Worm (Caenorhabditis elegans) whole organism, late embryonic: ENCODE results near the gene C55B6.5.

Source experiments
- C38D4.7 ChIP-seq: fragments of 200-800 bp; sonication (Bioruptor generic); optimal IDR thresholded peaks from 2 replicates; lab custom pipeline; 2018; ENCODE audit warnings: mild to moderate bottlenecking, missing genetic modification characterization, moderate library complexity, missing compliant biosample characterization
- F13H6.1 ChIP-seq: sonication (generic microtip); optimal IDR thresholded peaks from 2 replicates; lab custom pipeline; 2016; ENCODE audit warnings: missing genetic modification characterization, missing compliant biosample characterization
- ahr-1 ChIP-seq: sonication (generic microtip); optimal IDR thresholded peaks from 2 replicates; lab custom pipeline; 2016; ENCODE audit warnings: missing genetic modification characterization, missing compliant biosample characterization
- ama-1 ChIP-seq: fragments of 150-350 bp; optimal IDR thresholded peaks from 2 replicates; lab custom pipeline; 2014
- ceh-18 ChIP-seq: sonication (generic microtip); optimal IDR thresholded peaks from 2 replicates; lab custom pipeline; 2016; ENCODE audit warnings: missing genetic modification characterization, missing compliant biosample characterization
- ceh-19 ChIP-seq: fragments of 200-800 bp; sonication (Bioruptor generic); optimal IDR thresholded peaks from 2 replicates; lab custom pipeline; 2018; ENCODE audit warnings: mild to moderate bottlenecking, missing genetic modification characterization, missing compliant biosample characterization
- ceh-22 ChIP-seq: sonication (generic microtip); optimal IDR thresholded peaks from 2 replicates; lab custom pipeline; 2017; ENCODE audit warnings: missing biosample characterization, missing genetic modification characterization
- ceh-30 ChIP-seq: fragments of 150-350 bp; optimal IDR thresholded peaks from 2 replicates; lab custom pipeline; 2014; ENCODE audit warnings: missing biosample characterization, missing genetic modification characterization
- ceh-31 ChIP-seq: sonication (generic microtip); optimal IDR thresholded peaks from 2 replicates; lab custom pipeline; 2016; ENCODE audit warnings: missing genetic modification characterization, missing compliant biosample characterization
- che-1 ChIP-seq: sonication (generic microtip); optimal IDR thresholded peaks from 2 replicates; lab custom pipeline; 2016; ENCODE audit warnings: mild to moderate bottlenecking, missing genetic modification characterization, missing compliant biosample characterization
- dmd-4 ChIP-seq: sonication (generic microtip); optimal IDR thresholded peaks from 2 replicates; lab custom pipeline; 2016; ENCODE audit warnings: borderline replicate concordance, missing genetic modification characterization, missing compliant biosample characterization
- elt-2 ChIP-seq: sonication (generic microtip); optimal IDR thresholded peaks from 2 replicates; lab custom pipeline; 2016; ENCODE audit warnings: missing genetic modification reagents, missing genetic modification characterization, missing compliant biosample characterization
- eyg-1 ChIP-seq: sonication (generic microtip); optimal IDR thresholded peaks from 2 replicates; lab custom pipeline; 2016; ENCODE audit warnings: missing genotype, missing genetic modification characterization, missing compliant biosample characterization
- fkh-10 ChIP-seq: fragments of 150-350 bp; optimal IDR thresholded peaks from 2 replicates; lab custom pipeline; 2014; ENCODE audit warnings: missing biosample characterization, missing genetic modification reagents, missing genetic modification characterization
- gmeb-2 ChIP-seq: sonication (generic microtip); optimal IDR thresholded peaks from 2 replicates; lab custom pipeline; 2016; ENCODE audit warnings: missing genetic modification characterization, inconsistent platforms, missing compliant biosample characterization
- hlh-15 ChIP-seq: sonication (generic microtip); optimal IDR thresholded peaks from 2 replicates; lab custom pipeline; 2016; ENCODE audit warnings: missing genetic modification characterization, missing compliant biosample characterization
- lim-6 ChIP-seq: sonication (generic microtip); optimal IDR thresholded peaks from 2 replicates; lab custom pipeline; 2016; ENCODE audit warnings: missing genetic modification characterization, missing compliant biosample characterization
- lin-11 ChIP-seq: fragments of 200-800 bp; sonication (Bioruptor generic); optimal IDR thresholded peaks from 2 replicates; lab custom pipeline; 2018; ENCODE audit warnings: mild to moderate bottlenecking, missing genetic modification characterization, missing compliant biosample characterization
- madf-2 ChIP-seq: sonication (generic microtip); optimal IDR thresholded peaks from 2 replicates; lab custom pipeline; 2017; ENCODE audit warnings: missing genetic modification characterization, missing compliant biosample characterization
- nfya-1 ChIP-seq: sonication (generic microtip); optimal IDR thresholded peaks from 2 replicates; lab custom pipeline; 2017; ENCODE audit warnings: missing genetic modification characterization, mild to moderate bottlenecking, missing compliant biosample characterization, antibody characterized with exemption, moderate library complexity
- npax-4 ChIP-seq: sonication (generic microtip); optimal IDR thresholded peaks from 2 replicates; lab custom pipeline; 2016; ENCODE audit warnings: missing genetic modification characterization, missing compliant biosample characterization
- odd-2 ChIP-seq: sonication (generic microtip); optimal IDR thresholded peaks from 2 replicates; lab custom pipeline; 2017; ENCODE audit warnings: antibody characterized with exemption, mild to moderate bottlenecking, missing genetic modification characterization, missing compliant biosample characterization
- pat-9 ChIP-seq: fragments of 200-800 bp; sonication (Bioruptor generic); optimal IDR thresholded peaks from 2 replicates; lab custom pipeline; 2018; ENCODE audit warnings: mild to moderate bottlenecking, missing genetic modification characterization, moderate library complexity, missing compliant biosample characterization
- pax-1 ChIP-seq: fragments of 150-350 bp; optimal IDR thresholded peaks from 2 replicates; lab custom pipeline; 2014; ENCODE audit warnings: missing biosample characterization, missing genetic modification characterization
- pros-1 ChIP-seq: fragments of 150-350 bp; optimal IDR thresholded peaks from 2 replicates; lab custom pipeline; 2014; ENCODE audit warnings: missing biosample characterization, missing genetic modification reagents, missing genetic modification characterization
- ref-2 ChIP-seq: sonication (generic microtip); optimal IDR thresholded peaks from 2 replicates; lab custom pipeline; 2016; ENCODE audit warnings: missing genetic modification characterization, missing compliant biosample characterization
- rnt-1 ChIP-seq: sonication (generic microtip); optimal IDR thresholded peaks from 2 replicates; lab custom pipeline; 2016; ENCODE audit warnings: missing genetic modification characterization, missing compliant biosample characterization
- sox-4 ChIP-seq: sonication (generic microtip); optimal IDR thresholded peaks from 2 replicates; lab custom pipeline; 2017; ENCODE audit warnings: mild to moderate bottlenecking, missing genetic modification characterization, inconsistent platforms, missing compliant biosample characterization
- syd-9 ChIP-seq: sonication (generic microtip); optimal IDR thresholded peaks from 2 replicates; lab custom pipeline; 2016; ENCODE audit warnings: mild to moderate bottlenecking, missing genetic modification characterization, moderate library complexity, missing compliant biosample characterization
- tbx-2 ChIP-seq: sonication (generic microtip); optimal IDR thresholded peaks from 2 replicates; lab custom pipeline; 2016; ENCODE audit warnings: missing genetic modification characterization, missing compliant biosample characterization
- tbx-7 ChIP-seq: sonication (generic microtip); optimal IDR thresholded peaks from 2 replicates; lab custom pipeline; 2016; ENCODE audit warnings: missing genotype, missing genetic modification characterization, missing compliant biosample characterization
- ttx-3 ChIP-seq: sonication (generic microtip); optimal IDR thresholded peaks from 2 replicates; lab custom pipeline; 2016; ENCODE audit warnings: missing genetic modification reagents, missing genetic modification characterization, missing compliant biosample characterization
- unc-42 ChIP-seq: sonication (generic microtip); optimal IDR thresholded peaks from 2 replicates; lab custom pipeline; 2016; ENCODE audit warnings: missing genotype, missing genetic modification characterization, missing compliant biosample characterization
- unc-86 ChIP-seq: sonication (generic microtip); optimal IDR thresholded peaks from 2 replicates; lab custom pipeline; 2016; ENCODE audit warnings: missing genetic modification characterization, missing compliant biosample characterization
- zip-5 ChIP-seq: sonication (generic microtip); optimal IDR thresholded peaks from 2 replicates; lab custom pipeline; 2016; ENCODE audit warnings: missing genetic modification characterization, missing compliant biosample characterization

C55B6.5 gene

DNA sequence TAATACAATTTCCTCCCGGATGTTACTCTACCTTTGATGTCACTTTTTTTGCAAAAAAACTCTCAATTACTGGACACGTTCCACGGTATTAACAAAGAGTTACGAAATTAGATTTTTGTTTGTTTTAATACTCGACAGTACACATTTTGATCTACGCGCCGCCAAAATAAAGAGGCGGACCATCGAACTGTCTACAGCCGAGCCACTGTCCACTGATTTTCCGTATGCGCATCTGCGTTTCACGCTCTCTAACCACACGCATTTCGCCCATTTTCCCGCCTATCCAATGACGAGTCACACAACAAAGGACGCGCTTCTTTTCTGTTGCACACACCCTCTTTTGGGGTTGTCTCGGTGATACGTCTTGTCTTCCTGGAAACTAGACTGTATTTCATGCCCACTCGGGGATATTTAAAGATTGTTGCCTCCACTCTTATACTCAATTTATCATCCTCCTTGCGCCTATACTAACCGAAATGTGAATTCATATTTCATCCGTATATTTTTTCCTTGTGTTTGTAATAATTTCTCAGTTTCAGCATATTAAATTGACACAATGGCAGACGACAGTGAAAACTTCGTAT, 5.2 kb downstream of the C55B6.5 start, which contains the start of gene C55B6.1:
TSS of gene C55B6.1 (plus strand) at position 534 of the 584 bp plus-strand sequence.
- TF ChIP-seq C38D4.7 (GFP tag; lab: Kevin White, UChicago) (no peak), eyg-1 (tag; lab: Kevin White, UChicago) (no peak), ahr-1 (tag; lab: Kevin White, UChicago) (no peak), rnt-1 (tag; lab: Kevin White, UChicago) (no peak), fkh-10 (GFP tag; lab: Kevin White, UChicago) (no peak), lim-6 (tag; lab: Kevin White, UChicago) (no peak), ceh-31 (tag; lab: Kevin White, UChicago) (no peak), ttx-3 (tag; lab: Kevin White, UChicago) (no peak), odd-2 (tag; lab: Kevin White, UChicago) (no peak)

ce11 chrX:7193894-7194614, 11.0 kb downstream of the C55B6.5 start, which contains the start of gene dnj-7:
dnj-7 (plus strand) TSS chrX:7194564.
- TF ChIP-seq tbx-2 (peak; percentile 50), syd-9 (tag; lab: Kevin White, UChicago) (no peak), unc-42 (tag; lab: Kevin White, UChicago) (peak; percentile 27), madf-2 (tag; lab: Kevin White, UChicago) (no peak), ceh-30 (tag; lab: Kevin White, UChicago) (no peak), pros-1 (no peak), ceh-18 (tag; lab: Kevin White, UChicago) (peak; percentile 3), elt-2 (tag; lab: Kevin White, UChicago) (peak; percentile 85), ceh-31 (tag; lab: Kevin White, UChicago) (peak; percentile 8), lim-6 (tag; lab: Kevin White, UChicago) (no peak), hlh-15 (no peak), lin-11 (tag; lab: Kevin White, UChicago) (no peak)

DNA sequence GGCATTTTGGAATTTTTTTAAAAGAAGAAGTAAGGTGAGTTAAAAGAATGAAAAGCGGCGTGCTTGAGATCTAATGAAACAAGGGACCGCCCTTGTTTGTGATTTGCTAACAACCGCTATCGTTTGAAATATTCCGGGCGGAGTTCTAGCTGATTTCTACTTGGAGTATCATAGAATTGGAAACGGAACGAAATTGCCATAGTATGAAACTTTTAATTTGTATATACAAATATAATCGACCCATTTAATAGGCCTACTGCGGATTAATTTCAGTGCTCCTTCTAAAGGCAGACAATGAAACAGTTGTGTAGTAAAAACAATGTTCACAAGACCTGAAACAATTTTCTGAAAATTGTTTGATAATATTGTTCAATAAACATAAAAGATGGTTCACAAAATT, 13.2 kb downstream of the C55B6.5 start, which contains the start of gene C55B6.7:
TSS of gene C55B6.7 (minus strand) at position 101 of the 400 bp plus-strand sequence.
- TF ChIP-seq gmeb-2 (tag; lab: Kevin White, UChicago) (no peak), ahr-1 (tag; lab: Kevin White, UChicago) (no peak), npax-4 (tag; lab: Kevin White, UChicago) (no peak), F13H6.1 (no peak), pat-9 (tag; lab: Kevin White, UChicago) (no peak), tbx-7 (tag; lab: Kevin White, UChicago) (no peak), zip-5 (tag; lab: Kevin White, UChicago) (no peak), fkh-10 (GFP tag; lab: Kevin White, UChicago) (no peak), pax-1 (tag; lab: Kevin White, UChicago) (no peak), ref-2 (tag; lab: Kevin White, UChicago) (no peak), ttx-3 (tag; lab: Kevin White, UChicago) (no peak), ceh-18 (tag; lab: Kevin White, UChicago) (no peak), ceh-19 (GFP tag; lab: Kevin White, UChicago) (no peak), sox-4 (tag; lab: Kevin White, UChicago) (no peak), ceh-22 (tag; lab: Kevin White, UChicago) (no peak), dmd-4 (no peak), che-1 (tag; lab: Kevin White, UChicago) (no peak)

ce11 chrX:7187602-7188001, 17.5 kb downstream of the C55B6.5 start, which contains the start of gene C55B6.4:
C55B6.4 (minus strand) TSS chrX:7187702.
- TF ChIP-seq zip-5 (tag; lab: Kevin White, UChicago) (no peak), unc-86 (no peak), nfya-1 (tag; lab: Kevin White, UChicago) (no peak), madf-2 (tag; lab: Kevin White, UChicago) (no peak), pat-9 (tag; lab: Kevin White, UChicago) (no peak), ama-1 (lab: Kevin White, UChicago) (no peak)
- TF ChIP-seq, all 69 proteins: peak for 0
